Fruit fly (Drosophila melanogaster): Measurements from ENCODE around the gene Had1.

Had1 gene

dm6 chrX:16288492-16288964 lies 19.9 kb downstream of the Had1 start, which contains the start of the genes CG32576 and caz (continued):
- TF ChIP-seq sens-2 (GFP tag; IDR thresholded peaks at IDR 0.05) = no peak
- TF ChIP-seq oc (tag; optimal IDR thresholded peaks at IDR 0.05) = no peak
- TF ChIP-seq CG14050 (GFP tag; IDR thresholded peaks at IDR 0.05) = no peak
- TF ChIP-seq Hmr (GFP tag; optimal IDR thresholded peaks at IDR 0.05) = no peak
- peak; percentile 66 for TF ChIP-seq sens (GFP tag)
- TF ChIP-seq Dfd (GFP tag; optimal IDR thresholded peaks at IDR 0.05) = no peak

dm6 chrX:16286083-16286666 lies 22.3 kb downstream of the Had1 start, which contains the start of gene UQCR-14:
Gene UQCR-14 (plus strand): TSS chrX:16286288.
- TF ChIP-seq CG13287 (GFP tag; IDR thresholded peaks at IDR 0.05; ENCODE audit: partially characterized antibody) (peak; percentile 98), trh (GFP tag; optimal IDR thresholded peaks at IDR 0.05) (no peak), pum (GFP tag; optimal IDR thresholded peaks at IDR 0.05) (no peak), row (GFP tag; IDR thresholded peaks at IDR 0.05) (peak; percentile 74), gt (GFP tag; IDR thresholded peaks at IDR 0.05) (no peak), vvl (GFP tag; IDR thresholded peaks at IDR 0.05) (peak; percentile 39), zfh1 (GFP tag; IDR thresholded peaks at IDR 0.05) (no peak), dm (GFP tag; optimal IDR thresholded peaks at IDR 0.05) (no peak), oc (tag; optimal IDR thresholded peaks at IDR 0.05) (no peak), CG17186 (GFP tag; optimal IDR thresholded peaks at IDR 0.05) (peak; percentile 62), rib (GFP tag; IDR thresholded peaks at IDR 0.05) (peak; percentile 44; the same call in 1 of the 2 replicates), Mes4 (GFP tag; optimal IDR thresholded peaks at IDR 0.05) (no peak), cad (GFP tag; optimal IDR thresholded peaks at IDR 0.05) (no peak), CG10209 (GFP tag; optimal IDR thresholded peaks at IDR 0.05) (peak; percentile 19), HLH3B (GFP tag; IDR thresholded peaks at IDR 0.05) (no peak), sna (GFP tag; IDR thresholded peaks at IDR 0.05; ENCODE audit: partially characterized antibody) (peak; percentile 92), Ets65A (GFP tag) (peak; percentile 67), pb (GFP tag; optimal IDR thresholded peaks at IDR 0.05) (no peak), CG8924 (tag; optimal IDR thresholded peaks at IDR 0.05) (peak; percentile 33), CG1603 (tag; optimal IDR thresholded peaks at IDR 0.05) (peak; percentile 73), lab (GFP tag; optimal IDR thresholded peaks at IDR 0.05) (no peak), HHEX (GFP tag; optimal IDR thresholded peaks at IDR 0.05) (no peak), run (tag; optimal IDR thresholded peaks at IDR 0.05) (no peak), tna (GFP tag; IDR thresholded peaks at IDR 0.05; ENCODE audit: partially characterized antibody) (peak; percentile 97), CG3838 (GFP tag; optimal IDR thresholded peaks at IDR 0.05) (no peak), CG33213 (GFP tag; optimal IDR thresholded peaks at IDR 0.05) (peak; percentile 19), jumu (GFP tag; optimal IDR thresholded peaks at IDR 0.05) (no peak), CG13424 (tag; optimal IDR thresholded peaks at IDR 0.05) (no peak), CG18262 (tag; optimal IDR thresholded peaks at IDR 0.05) (peak; percentile 19), pzg (GFP tag; optimal IDR thresholded peaks at IDR 0.05) (peak; percentile 94), CG8089 (GFP tag; optimal IDR thresholded peaks at IDR 0.05) (no peak), Usf (GFP tag; optimal IDR thresholded peaks at IDR 0.05) (no peak), az2 (GFP tag; optimal IDR thresholded peaks at IDR 0.05) (no peak), luna (GFP tag; optimal IDR thresholded peaks at IDR 0.05) (peak; percentile 9), ara (GFP tag; IDR thresholded peaks at IDR 0.05) (no peak), CG10654 (GFP tag; optimal IDR thresholded peaks at IDR 0.05) (no peak), ranshi (GFP tag; IDR thresholded peaks at IDR 0.05) (0 out of 2 replicates have a peak, but pooled peaks have one; percentile 27), esg (GFP tag; conservative IDR thresholded peaks at IDR 0.05) (no peak), slp2 (GFP tag; optimal IDR thresholded peaks at IDR 0.05) (no peak), CG10543 (GFP tag; optimal IDR thresholded peaks at IDR 0.05) (peak; percentile 3), CG14667 (GFP tag; IDR thresholded peaks at IDR 0.05) (no peak), Mrtf (GFP tag; IDR thresholded peaks at IDR 0.05) (no peak), usp (GFP tag; optimal IDR thresholded peaks at IDR 0.05) (no peak), CG9215 (GFP tag; IDR thresholded peaks at IDR 0.05) (no peak), CG15269 (tag; optimal IDR thresholded peaks at IDR 0.05) (peak; percentile 10)

Measured in whole organism, embryonic.